Worm (Caenorhabditis elegans) whole organism, L3 larva: ENCODE results near the gene cls-2.
A peak's percentile ranks its signal among the peaks of the same experiment; 100 is the strongest.

Experiments
- R02D3.7 ChIP-seq: fragments of 150-350 bp; optimal IDR thresholded peaks from 2 replicates; lab custom pipeline; 2014; ENCODE audit warnings: missing biosample characterization, missing genetic modification characterization
- ZK546.5 ChIP-seq: sonication (generic microtip); optimal IDR thresholded peaks from 2 replicates; lab custom pipeline; 2017; ENCODE audit warnings: missing biosample characterization, missing genetic modification characterization
- aly-2 ChIP-seq: fragments of 150-350 bp; optimal IDR thresholded peaks from 2 replicates; lab custom pipeline; 2014; ENCODE audit warnings: missing biosample characterization, missing genetic modification characterization
- ama-1 ChIP-seq: fragments of 150-350 bp; optimal IDR thresholded peaks from 2 replicates; lab custom pipeline; 2018
- ceh-28 ChIP-seq: fragments of 150-350 bp; optimal IDR thresholded peaks from 2 replicates; lab custom pipeline; 2014; ENCODE audit warnings: missing biosample characterization, missing genetic modification reagents, missing genetic modification characterization
- ceh-82 ChIP-seq: fragments of 150-350 bp; optimal IDR thresholded peaks from 2 replicates; lab custom pipeline; 2014; ENCODE audit warnings: missing biosample characterization, missing genetic modification characterization
- ceh-9 ChIP-seq: sonication (generic microtip); optimal IDR thresholded peaks from 2 replicates; lab custom pipeline; 2018; ENCODE audit warnings: missing biosample characterization, missing genetic modification characterization
- daf-12 ChIP-seq: fragments of 150-350 bp; optimal IDR thresholded peaks from 2 replicates; lab custom pipeline; 2014; ENCODE audit warnings: missing biosample characterization, missing genetic modification reagents, missing genetic modification characterization
- egl-27 ChIP-seq: sonication (generic microtip); optimal IDR thresholded peaks from 4 replicates; lab custom pipeline; 2017; ENCODE audit warnings: missing biosample characterization, missing genetic modification reagents, missing genetic modification characterization
- egl-5 ChIP-seq: fragments of 150-350 bp; optimal IDR thresholded peaks from 2 replicates; lab custom pipeline; 2017; ENCODE audit warnings: missing biosample characterization, missing genetic modification reagents, missing genetic modification characterization, inconsistent platforms
- elt-1 ChIP-seq: fragments of 150-350 bp; optimal IDR thresholded peaks from 2 replicates; lab custom pipeline; 2014; ENCODE audit warnings: missing biosample characterization, missing genetic modification characterization
- elt-2 ChIP-seq: sonication (generic microtip); optimal IDR thresholded peaks from 2 replicates; lab custom pipeline; 2016; ENCODE audit warnings: missing genetic modification reagents, mild to moderate bottlenecking, missing genetic modification characterization, missing compliant biosample characterization
- fkh-2 ChIP-seq: fragments of 150-350 bp; optimal IDR thresholded peaks from 2 replicates; lab custom pipeline; 2014; ENCODE audit warnings: missing biosample characterization, missing genetic modification reagents, missing genetic modification characterization
- fos-1 ChIP-seq: fragments of 150-350 bp; optimal IDR thresholded peaks from 2 replicates; lab custom pipeline; 2014; ENCODE audit warnings: missing biosample characterization, missing genetic modification characterization
- hmg-11 ChIP-seq: sonication (generic microtip); optimal IDR thresholded peaks from 2 replicates; lab custom pipeline; 2016; ENCODE audit warnings: missing genetic modification characterization, missing compliant biosample characterization
- jun-1 ChIP-seq: fragments of 150-350 bp; optimal IDR thresholded peaks from 2 replicates; lab custom pipeline; 2014; ENCODE audit warnings: missing biosample characterization, missing genetic modification reagents, missing genetic modification characterization
- mdl-1 ChIP-seq: fragments of 150-350 bp; optimal IDR thresholded peaks from 2 replicates; lab custom pipeline; 2014; ENCODE audit warnings: missing biosample characterization, missing genetic modification characterization
- nfya-1 ChIP-seq: sonication (generic microtip); optimal IDR thresholded peaks from 2 replicates; lab custom pipeline; 2017; ENCODE audit warnings: missing genetic modification characterization, mild to moderate bottlenecking, missing compliant biosample characterization, antibody characterized with exemption, moderate library complexity; ENCODE audit not compliant: insufficient read depth
- nhr-11 ChIP-seq: fragments of 150-350 bp; optimal IDR thresholded peaks from 2 replicates; lab custom pipeline; 2014; ENCODE audit warnings: missing biosample characterization, missing genetic modification characterization
- nhr-12 ChIP-seq: fragments of 150-350 bp; optimal IDR thresholded peaks from 2 replicates; lab custom pipeline; 2014; ENCODE audit warnings: missing biosample characterization, missing genetic modification characterization
- nhr-23 ChIP-seq: fragments of 150-350 bp; optimal IDR thresholded peaks from 2 replicates; lab custom pipeline; 2014; ENCODE audit warnings: missing biosample characterization, missing genetic modification reagents, missing genetic modification characterization
- nhr-237 ChIP-seq: fragments of 150-350 bp; optimal IDR thresholded peaks from 2 replicates; lab custom pipeline; 2014; ENCODE audit warnings: missing biosample characterization, missing genetic modification characterization
- nhr-25 ChIP-seq: sonication (generic microtip); optimal IDR thresholded peaks from 2 replicates; lab custom pipeline; 2017; ENCODE audit warnings: missing biosample characterization, missing genetic modification characterization
- nhr-43 ChIP-seq: sonication (generic microtip); optimal IDR thresholded peaks from 2 replicates; lab custom pipeline; 2016; ENCODE audit warnings: mild to moderate bottlenecking, missing genetic modification characterization, missing compliant biosample characterization; ENCODE audit not compliant: poor library complexity, severe bottlenecking
- nhr-67 ChIP-seq: fragments of 150-350 bp; optimal IDR thresholded peaks from 2 replicates; lab custom pipeline; 2014; ENCODE audit warnings: missing biosample characterization, missing genetic modification characterization
- nhr-76 ChIP-seq: fragments of 150-350 bp; sonication (generic microtip); optimal IDR thresholded peaks from 5 replicates; lab custom pipeline; 2014; ENCODE audit warnings: missing biosample characterization, missing genetic modification characterization
- nhr-77 ChIP-seq: fragments of 150-350 bp; optimal IDR thresholded peaks from 2 replicates; lab custom pipeline; 2014; ENCODE audit warnings: missing biosample characterization, missing genetic modification characterization
- pha-4 ChIP-seq: fragments of 150-350 bp; optimal IDR thresholded peaks from 2 replicates; lab custom pipeline; 2014; ENCODE audit warnings: missing biosample characterization, missing genetic modification reagents, missing genetic modification characterization
- pqm-1 ChIP-seq: fragments of 150-350 bp; optimal IDR thresholded peaks from 2 replicates; lab custom pipeline; 2017; ENCODE audit warnings: missing biosample characterization, missing genetic modification characterization, inconsistent platforms
- sea-2 ChIP-seq: fragments of 150-350 bp; sonication (generic microtip); optimal IDR thresholded peaks from 4 replicates; lab custom pipeline; 2014; ENCODE audit warnings: missing biosample characterization, missing genetic modification reagents, missing genetic modification characterization
- skn-1 ChIP-seq: fragments of 150-350 bp; optimal IDR thresholded peaks from 2 replicates; lab custom pipeline; 2014; ENCODE audit warnings: missing biosample characterization, missing genetic modification characterization
- snpc-4 ChIP-seq: fragments of 150-350 bp; optimal IDR thresholded peaks from 2 replicates; lab custom pipeline; 2014; ENCODE audit warnings: missing biosample characterization, missing genetic modification characterization
- tbx-2 ChIP-seq: sonication (generic microtip); optimal IDR thresholded peaks from 2 replicates; lab custom pipeline; 2016; ENCODE audit warnings: mild to moderate bottlenecking, missing genetic modification characterization, missing compliant biosample characterization
- unc-39 ChIP-seq: sonication (generic microtip); optimal IDR thresholded peaks from 4 replicates; lab custom pipeline; 2017; ENCODE audit warnings: missing biosample characterization, missing genetic modification characterization
- zag-1 ChIP-seq: fragments of 150-350 bp; optimal IDR thresholded peaks from 2 replicates; lab custom pipeline; 2014; ENCODE audit warnings: missing biosample characterization, missing genetic modification characterization
- ztf-4 ChIP-seq: fragments of 150-350 bp; optimal IDR thresholded peaks from 2 replicates; lab custom pipeline; 2014; ENCODE audit warnings: missing biosample characterization, missing genetic modification characterization

The cls-2 gene

ce11 chrIII:9075539-9075938, 20.7 kb downstream of the cls-2 start, which contains the start of gene F02A9.7:
Gene F02A9.7 (minus strand): TSS chrIII:9075639.
- no peak for TF ChIP-seq egl-27 (tag; lab: Kevin White, UChicago)
- no peak for TF ChIP-seq elt-2
- no peak for TF ChIP-seq daf-12 (tag; lab: Kevin White, UChicago)
- no peak for TF ChIP-seq nhr-77 (tag; lab: Kevin White, UChicago)
- no peak for TF ChIP-seq ztf-4 (tag; lab: Kevin White, UChicago)
- TF ChIP-seq nhr-25 (tag; lab: Kevin White, UChicago): no peak
- no peak for TF ChIP-seq R02D3.7
- TF ChIP-seq nhr-237 (tag; lab: Kevin White, UChicago): no peak
- no peak for TF ChIP-seq ceh-82 (tag; lab: Kevin White, UChicago)
- TF ChIP-seq nhr-76 (tag; lab: Kevin White, UChicago): no peak
- no peak for TF ChIP-seq hmg-11
- no peak for TF ChIP-seq pha-4 (tag; lab: Kevin White, UChicago)

- TF ChIP-seq unc-39 (tag; lab: Kevin White, UChicago) (no peak), pqm-1 (no peak), elt-1 (no peak), mdl-1 (tag; lab: Kevin White, UChicago) (no peak), aly-2 (no peak), nfya-1 (no peak), nhr-23 (tag; lab: Kevin White, UChicago) (no peak), nhr-25 (tag; lab: Kevin White, UChicago) (no peak), fkh-2 (tag; lab: Kevin White, UChicago) (no peak), nhr-76 (tag; lab: Kevin White, UChicago) (no peak), nhr-11 (tag; lab: Kevin White, UChicago) (no peak), nhr-12 (tag; lab: Kevin White, UChicago) (no peak), elt-2 (no peak)
Measured at ce11 chrIII:9077708-9078107, 22.9 kb downstream of the cls-2 start, which contains the start of gene F02A9.1. Gene F02A9.1 (minus strand): TSS chrIII:9077808.

ce11 chrIII:9080127-9080526, 25.3 kb downstream of the cls-2 start:
- TF ChIP-seq ztf-4 (tag; lab: Kevin White, UChicago): no peak
- no peak for TF ChIP-seq fos-1
- TF ChIP-seq ZK546.5 (tag; lab: Kevin White, UChicago): no peak
- no peak for TF ChIP-seq elt-2
- no peak for TF ChIP-seq nhr-43 (tag; lab: Kevin White, UChicago)
- no peak for TF ChIP-seq nhr-11 (tag; lab: Kevin White, UChicago)
- TF ChIP-seq nhr-25 (tag; lab: Kevin White, UChicago): no peak
- no peak for TF ChIP-seq nhr-237 (tag; lab: Kevin White, UChicago)
- peak; percentile 5 for TF ChIP-seq ama-1 (lab: Kevin White, UChicago)
- no peak for TF ChIP-seq ceh-28 (tag; lab: Kevin White, UChicago)
- TF ChIP-seq egl-5 (tag; lab: Kevin White, UChicago): peak; percentile 74
- no peak for TF ChIP-seq skn-1 (tag; lab: Kevin White, UChicago)

ce11 chrIII:9081055-9081454, 26.2 kb downstream of the cls-2 start, which contains the start of gene far-1:
Gene far-1 (minus strand): TSS chrIII:9081179.
- no peak for TF ChIP-seq nhr-77 (tag; lab: Kevin White, UChicago)
- no peak for TF ChIP-seq pha-4 (tag; lab: Kevin White, UChicago)
- TF ChIP-seq nfya-1: peak; percentile 31

- TF ChIP-seq elt-2 (no peak), nhr-77 (tag; lab: Kevin White, UChicago) (no peak), fkh-2 (tag; lab: Kevin White, UChicago) (no peak), zag-1 (tag; lab: Kevin White, UChicago) (no peak), unc-39 (tag; lab: Kevin White, UChicago) (no peak), snpc-4 (tag; lab: Kevin White, UChicago) (no peak), ama-1 (lab: Kevin White, UChicago) (no peak), egl-5 (tag; lab: Kevin White, UChicago) (no peak), sea-2 (GFP tag; lab: Kevin White, UChicago) (no peak), nhr-11 (tag; lab: Kevin White, UChicago) (no peak), tbx-2 (tag; lab: Kevin White, UChicago) (no peak), nhr-67 (no peak), R02D3.7 (no peak), jun-1 (tag; lab: Kevin White, UChicago) (no peak), ceh-9 (tag; lab: Kevin White, UChicago) (no peak)
Measured at ce11 chrIII:9081763-9082162, 26.9 kb downstream of the cls-2 start, which contains the start of gene far-2. Gene far-2 (plus strand): TSS chrIII:9081828.
